Fruit fly (Drosophila melanogaster): ENCODE measurements around the gene RpL3.

RpL3 gene

dm6 chr3R:11269013-11269412 is 47.3 kb downstream of the RpL3 start (continued):
- TF ChIP-seq CG14860 (GFP tag; IDR thresholded peaks at IDR 0.05; ENCODE audit: partially characterized antibody) (no peak), ftz-f1 (GFP tag; optimal IDR thresholded peaks at IDR 0.05) (no peak), D19B (GFP tag; optimal IDR thresholded peaks at IDR 0.05) (no peak), wor (GFP tag; IDR thresholded peaks at IDR 0.05) (no peak)

- TF ChIP-seq vnd (GFP tag; IDR thresholded peaks at IDR 0.05; ENCODE audit: partially characterized antibody) (no peak), Ets65A (GFP tag) (peak; percentile 66)
Measured at dm6 chr3R:11270574-11270973, 48.9 kb downstream of the RpL3 start.

- TF ChIP-seq pros (GFP tag; optimal IDR thresholded peaks at IDR 0.05) (no peak), Nf-YC (tag; optimal IDR thresholded peaks at IDR 0.05) (peak; percentile 84), Neu2 (GFP tag; optimal IDR thresholded peaks at IDR 0.05; ENCODE audit: borderline replicate concordance) (no peak), H2.0 (GFP tag; IDR thresholded peaks at IDR 0.05) (no peak), CG18011 (GFP tag; optimal IDR thresholded peaks at IDR 0.05) (no peak), Adf1 (GFP tag; IDR thresholded peaks at IDR 0.05) (no peak), cg (GFP tag; optimal IDR thresholded peaks at IDR 0.05) (peak; percentile 12), CG4328 (GFP tag; optimal IDR thresholded peaks at IDR 0.05) (no peak), Nf-YB (GFP tag; optimal IDR thresholded peaks at IDR 0.05) (peak; percentile 90), seq (GFP tag; IDR thresholded peaks at IDR 0.05) (peak; percentile 59; the same call in 1 of the 2 replicates), CG15479 (GFP tag; optimal IDR thresholded peaks at IDR 0.05) (no peak), pfk (GFP tag; optimal IDR thresholded peaks at IDR 0.05) (no peak), CG15269 (tag; optimal IDR thresholded peaks at IDR 0.05) (no peak), CG32772 (GFP tag; IDR thresholded peaks at IDR 0.05) (no peak), Doc2 (GFP tag; IDR thresholded peaks at IDR 0.05) (no peak)
Measured at dm6 chr3R:11272667-11273066, 51.0 kb downstream of the RpL3 start.
